Worm (Caenorhabditis elegans) whole organism, L4 larva: Measurements from ENCODE around the gene sqst-2.

Source experiments
- F26F4.8 ChIP-seq: fragments of 200-800 bp; sonication (Bioruptor generic); conservative IDR thresholded peaks from 2 replicates; pipeline ENCODE4 v1.3.6; 2022; ENCODE audit warnings: missing genetic modification characterization, missing compliant biosample characterization
- F37D6.2 ChIP-seq: sonication (generic microtip); optimal IDR thresholded peaks from 2 replicates; lab custom pipeline; 2016; ENCODE audit warnings: mild to moderate bottlenecking, missing genetic modification characterization, missing compliant biosample characterization
- F44E2.7 ChIP-seq: fragments of 200-800 bp; sonication (Bioruptor generic); IDR thresholded peaks from 2 replicates; pipeline ENCODE4 v2.1.2; 2022; ENCODE audit warnings: missing genetic modification characterization, missing compliant biosample characterization
- F49E8.2 ChIP-seq: sonication (generic microtip); optimal IDR thresholded peaks from 2 replicates; lab custom pipeline; 2016; ENCODE audit warnings: missing compliant biosample characterization, mild to moderate bottlenecking, missing genetic modification characterization, borderline replicate concordance
- Y105C5A.15 ChIP-seq: fragments of 200-800 bp; sonication (Bioruptor generic); IDR thresholded peaks from 2 replicates; pipeline ENCODE4 v1.3.6; 2022; ENCODE audit warnings: missing genetic modification characterization, missing compliant biosample characterization
- Y48G9A.11 ChIP-seq: fragments of 200-800 bp; sonication (Bioruptor generic); IDR thresholded peaks from 2 replicates; pipeline ENCODE4 v1.3.6; 2022; ENCODE audit warnings: missing genetic modification reagents, missing genetic modification characterization, missing compliant biosample characterization
- Y5F2A.4 ChIP-seq: fragments of 200-800 bp; sonication (Bioruptor generic); optimal IDR thresholded peaks from 2 replicates; lab custom pipeline; 2018; ENCODE audit warnings: mild to moderate bottlenecking, missing genetic modification characterization, missing compliant biosample characterization
- ZK337.2 ChIP-seq: fragments of 200-800 bp; sonication (Bioruptor generic); IDR thresholded peaks from 2 replicates; pipeline ENCODE4 v1.3.6; 2022; ENCODE audit warnings: missing genetic modification reagents, missing genetic modification characterization, missing compliant biosample characterization
- aha-1 ChIP-seq: fragments of 150-350 bp; peaks from one replicate; lab custom pipeline; 2014; ENCODE audit warnings: missing biosample characterization, missing genetic modification characterization
- aly-2 ChIP-seq: sonication (generic microtip); optimal IDR thresholded peaks from 2 replicates; lab custom pipeline; 2018; ENCODE audit warnings: missing biosample characterization, missing genetic modification characterization
- attf-4 ChIP-seq: sonication (generic microtip); optimal IDR thresholded peaks from 3 replicates; lab custom pipeline; 2017; ENCODE audit warnings: missing biosample characterization, missing genetic modification characterization
- ceh-20 ChIP-seq: fragments of 200-800 bp; sonication (Bioruptor generic); IDR thresholded peaks from 2 replicates; pipeline ENCODE4 v1.3.6; 2022; ENCODE audit warnings: missing genetic modification reagents, missing genetic modification characterization, missing compliant biosample characterization
- ceh-28 ChIP-seq: fragments of 150-350 bp; optimal IDR thresholded peaks from 2 replicates; lab custom pipeline; 2014; ENCODE audit warnings: missing biosample characterization, missing genetic modification reagents, missing genetic modification characterization
- ceh-44 ChIP-seq: fragments of 200-800 bp; sonication (Bioruptor generic); IDR thresholded peaks from 2 replicates; pipeline ENCODE4 v1.3.6; 2022; ENCODE audit warnings: missing genetic modification reagents, missing genetic modification characterization, missing compliant biosample characterization
- ceh-62 ChIP-seq: sonication (generic microtip); optimal IDR thresholded peaks from 2 replicates; lab custom pipeline; 2017; ENCODE audit warnings: missing biosample characterization, missing genetic modification characterization
- ces-1 ChIP-seq: fragments of 150-350 bp; sonication (generic microtip); optimal IDR thresholded peaks from 4 replicates; lab custom pipeline; 2014; ENCODE audit warnings: missing biosample characterization, missing genetic modification reagents, missing genetic modification characterization
- ctbp-1 ChIP-seq: fragments of 200-800 bp; sonication (Bioruptor generic); IDR thresholded peaks from 2 replicates; pipeline ENCODE4 v1.3.6; 2022; ENCODE audit warnings: missing genetic modification reagents, missing genetic modification characterization, missing compliant biosample characterization
- daf-8 ChIP-seq: fragments of 200-800 bp; sonication (Bioruptor generic); IDR thresholded peaks from 2 replicates; pipeline ENCODE4 v1.3.6; 2022; ENCODE audit warnings: missing genetic modification characterization, missing compliant biosample characterization
- dve-1 ChIP-seq: sonication (generic microtip); optimal IDR thresholded peaks from 2 replicates; lab custom pipeline; 2017; ENCODE audit warnings: antibody characterized with exemption, mild to moderate bottlenecking, missing genetic modification characterization, missing compliant biosample characterization; ENCODE audit not compliant: insufficient read depth
- egl-27 ChIP-seq: sonication (generic microtip); optimal IDR thresholded peaks from 3 replicates; lab custom pipeline; 2017; ENCODE audit warnings: missing biosample characterization, missing genetic modification reagents, missing genetic modification characterization
- egl-43 ChIP-seq: fragments of 200-800 bp; sonication (Bioruptor generic); IDR thresholded peaks from 2 replicates; pipeline ENCODE4 v1.3.6; 2022; ENCODE audit warnings: missing genetic modification reagents, missing genetic modification characterization, missing compliant biosample characterization
- fos-1 ChIP-seq: fragments of 150-350 bp; optimal IDR thresholded peaks from 2 replicates; lab custom pipeline; 2014; ENCODE audit warnings: missing biosample characterization, missing genetic modification characterization
- hlh-11 ChIP-seq: fragments of 200-800 bp; sonication (Bioruptor generic); optimal IDR thresholded peaks from 2 replicates; lab custom pipeline; 2018; ENCODE audit warnings: mild to moderate bottlenecking, missing genetic modification characterization, missing compliant biosample characterization
- hlh-30 ChIP-seq: sonication (generic microtip); optimal IDR thresholded peaks from 2 replicates; lab custom pipeline; 2017; ENCODE audit warnings: antibody characterized with exemption, mild to moderate bottlenecking, missing genetic modification characterization, missing compliant biosample characterization; ENCODE audit not compliant: insufficient read depth
- jun-1 ChIP-seq: fragments of 150-350 bp; optimal IDR thresholded peaks from 2 replicates; lab custom pipeline; 2014; ENCODE audit warnings: missing biosample characterization, missing genetic modification reagents, missing genetic modification characterization
- lin-29 ChIP-seq: fragments of 200-800 bp; sonication (Bioruptor generic); IDR thresholded peaks from 2 replicates; pipeline ENCODE4 v1.3.6; 2022; ENCODE audit warnings: missing genetic modification reagents, missing genetic modification characterization, missing compliant biosample characterization
- lin-39 ChIP-seq: fragments of 150-350 bp; optimal IDR thresholded peaks from 2 replicates; lab custom pipeline; 2014; ENCODE audit warnings: missing biosample characterization, missing genetic modification reagents, missing genetic modification characterization
- lir-3 ChIP-seq: sonication (generic microtip); optimal IDR thresholded peaks from 2 replicates; lab custom pipeline; 2016; ENCODE audit warnings: mild to moderate bottlenecking, missing genetic modification characterization, missing compliant biosample characterization
- lsy-2 ChIP-seq, 2 experiments: fragments of 150-350 bp in 1 of 2; sonication (generic microtip) in 1 of 2; optimal IDR thresholded peaks; 2 replicates each; lab custom pipeline; 2014 to 2017; ENCODE audit warnings: missing biosample characterization in 2 of 2, missing genetic modification characterization in 2 of 2
- madf-9 ChIP-seq: fragments of 200-800 bp; sonication (Bioruptor generic); conservative IDR thresholded peaks from 2 replicates; pipeline ENCODE4 v1.3.6; 2022; ENCODE audit warnings: missing genetic modification reagents, missing genetic modification characterization, missing compliant biosample characterization
- mdl-1 ChIP-seq, 2 experiments: fragments of 150-350 bp in 1 of 2; sonication (generic microtip) in 1 of 2; optimal IDR thresholded peaks; 2 replicates each; lab custom pipeline; 2014 to 2017; ENCODE audit warnings: missing biosample characterization in 2 of 2, missing genetic modification characterization in 2 of 2
- mxl-3 ChIP-seq: fragments of 200-800 bp; sonication (Bioruptor generic); optimal IDR thresholded peaks from 2 replicates; lab custom pipeline; 2018; ENCODE audit warnings: mild to moderate bottlenecking, missing genetic modification characterization, missing compliant biosample characterization
- nhr-10 ChIP-seq: fragments of 150-350 bp; optimal IDR thresholded peaks from 2 replicates; lab custom pipeline; 2014; ENCODE audit warnings: missing biosample characterization, missing genetic modification characterization
- nhr-102 ChIP-seq: sonication (generic microtip); optimal IDR thresholded peaks from 2 replicates; lab custom pipeline; 2016; ENCODE audit warnings: mild to moderate bottlenecking, missing genetic modification characterization, moderate library complexity, missing compliant biosample characterization
- nhr-11 ChIP-seq: fragments of 150-350 bp; optimal IDR thresholded peaks from 2 replicates; lab custom pipeline; 2014; ENCODE audit warnings: missing biosample characterization, missing genetic modification characterization
- nhr-25 ChIP-seq: sonication (generic microtip); optimal IDR thresholded peaks from 2 replicates; lab custom pipeline; 2017; ENCODE audit warnings: missing genetic modification characterization, mild to moderate bottlenecking, missing compliant biosample characterization, antibody characterized with exemption, moderate library complexity, borderline replicate concordance; ENCODE audit not compliant: insufficient read depth
- nhr-28 ChIP-seq: fragments of 150-350 bp; optimal IDR thresholded peaks from 2 replicates; lab custom pipeline; 2014; ENCODE audit warnings: missing biosample characterization, missing genetic modification characterization
- nhr-48 ChIP-seq: sonication (generic microtip); optimal IDR thresholded peaks from 2 replicates; lab custom pipeline; 2016; ENCODE audit warnings: mild to moderate bottlenecking, missing genetic modification characterization, missing compliant biosample characterization
- nhr-76 ChIP-seq: fragments of 150-350 bp; optimal IDR thresholded peaks from 2 replicates; lab custom pipeline; 2014; ENCODE audit warnings: missing biosample characterization, missing genetic modification characterization
- php-3 ChIP-seq: fragments of 200-800 bp; sonication (Bioruptor generic); IDR thresholded peaks from 2 replicates; pipeline ENCODE4 v1.3.6; 2022; ENCODE audit warnings: missing genetic modification reagents, missing genetic modification characterization, missing compliant biosample characterization
- pqm-1 ChIP-seq: sonication (generic microtip); optimal IDR thresholded peaks from 2 replicates; lab custom pipeline; 2017; ENCODE audit warnings: missing biosample characterization, missing genetic modification characterization
- set-16 ChIP-seq: fragments of 200-800 bp; sonication (Bioruptor generic); IDR thresholded peaks from 2 replicates; pipeline ENCODE4 v1.3.6; 2022; ENCODE audit warnings: missing genetic modification reagents, missing genetic modification characterization, missing compliant biosample characterization
- skn-1 ChIP-seq: fragments of 150-350 bp; optimal IDR thresholded peaks from 2 replicates; lab custom pipeline; 2014; ENCODE audit warnings: missing biosample characterization, missing genetic modification characterization
- spr-1 ChIP-seq: sonication (generic microtip); optimal IDR thresholded peaks from 2 replicates; lab custom pipeline; 2016; ENCODE audit warnings: mild to moderate bottlenecking, missing genetic modification characterization, missing compliant biosample characterization
- spr-3 ChIP-seq: fragments of 200-800 bp; sonication (Bioruptor generic); optimal IDR thresholded peaks from 2 replicates; lab custom pipeline; 2018; ENCODE audit warnings: mild to moderate bottlenecking, missing genetic modification characterization, missing compliant biosample characterization
- tra-1 ChIP-seq: fragments of 200-800 bp; sonication (Bioruptor generic); IDR thresholded peaks from 2 replicates; pipeline ENCODE4 v1.3.6; 2022; ENCODE audit warnings: missing genetic modification reagents, missing genetic modification characterization, missing compliant biosample characterization
- zfp-2 ChIP-seq: sonication (generic microtip); optimal IDR thresholded peaks from 2 replicates; lab custom pipeline; 2016; ENCODE audit warnings: mild to moderate bottlenecking, missing genetic modification characterization, missing compliant biosample characterization
- zfp-3 ChIP-seq: fragments of 200-800 bp; sonication (Bioruptor generic); conservative IDR thresholded peaks from 2 replicates; pipeline ENCODE4 v1.3.6; 2022; ENCODE audit warnings: missing genetic modification reagents, missing genetic modification characterization, missing compliant biosample characterization
- zip-11 ChIP-seq: fragments of 200-800 bp; sonication (Bioruptor generic); IDR thresholded peaks from 2 replicates; pipeline ENCODE4 v1.3.6; 2022; ENCODE audit warnings: missing genetic modification characterization, missing compliant biosample characterization
- zip-2 ChIP-seq: fragments of 150-350 bp; optimal IDR thresholded peaks from 2 replicates; lab custom pipeline; 2014; ENCODE audit warnings: missing biosample characterization, missing genetic modification characterization

The sqst-2 gene

ce11 chrIV:7316613-7317153 is 12.1 kb downstream of the sqst-2 start, which contains the start of gene F42C5.9 (continued):
- TF ChIP-seq lir-3 (tag; lab: Kevin White, UChicago) (no peak), Y48G9A.11 (GFP tag; lab: Robert Waterston, UW) (no peak; the same call in 1 of the 2 replicates), ceh-44 (0 out of 2 replicates have a peak, but pooled peaks have one; percentile 70), zfp-2 (tag; lab: Kevin White, UChicago) (no peak), daf-8 (GFP tag; lab: Robert Waterston, UW) (no peak), nhr-28 (tag; lab: Kevin White, UChicago) (no peak), madf-9 (GFP tag; lab: Robert Waterston, UW) (no peak), F26F4.8 (GFP tag; lab: Robert Waterston, UW) (no peak), ceh-28 (tag; lab: Kevin White, UChicago) (no peak), F49E8.2 (tag; lab: Kevin White, UChicago) (peak; percentile 78), nhr-11 (no peak), Y5F2A.4 (GFP tag; lab: Kevin White, UChicago) (no peak), nhr-25 (tag; lab: Kevin White, UChicago) (no peak), zfp-3 (GFP tag; lab: Robert Waterston, UW) (no peak), jun-1 (no peak)

- TF ChIP-seq tra-1 (GFP tag; lab: Robert Waterston, UW) (no peak), attf-4 (tag; lab: Kevin White, UChicago) (no peak), spr-1 (tag; lab: Kevin White, UChicago) (no peak), hlh-11 (tag; lab: Kevin White, UChicago) (peak; percentile 68), ctbp-1 (no peak), F44E2.7 (no peak), zip-11 (no peak), ces-1 (GFP tag; lab: Kevin White, UChicago) (no peak), Y5F2A.4 (GFP tag; lab: Kevin White, UChicago) (no peak), ceh-20 (GFP tag; lab: Robert Waterston, UW) (no peak), mxl-3 (GFP tag; lab: Kevin White, UChicago) (no peak), mdl-1 (tag; optimal IDR thresholded peaks at IDR 0.05; lab: Kevin White, UChicago) (no peak), lin-39 (tag; lab: Kevin White, UChicago) (no peak), egl-43 (GFP tag; lab: Robert Waterston, UW) (no peak), F37D6.2 (tag; lab: Kevin White, UChicago) (no peak), fos-1 (tag; lab: Kevin White, UChicago) (no peak), set-16 (no peak), skn-1 (tag; lab: Kevin White, UChicago) (no peak), nhr-10 (tag; lab: Kevin White, UChicago) (no peak), nhr-48 (tag; lab: Kevin White, UChicago) (no peak), Y105C5A.15 (GFP tag; lab: Robert Waterston, UW) (no peak), pqm-1 (tag; lab: Kevin White, UChicago) (peak; percentile 2), nhr-11 (peak; percentile 6), ceh-62 (tag; lab: Kevin White, UChicago) (no peak), lin-29 (GFP tag; lab: Robert Waterston, UW) (no peak), nhr-102 (tag; lab: Kevin White, UChicago) (no peak), nhr-76 (tag; lab: Kevin White, UChicago) (no peak), zip-2 (tag; lab: Kevin White, UChicago) (no peak), ZK337.2 (GFP tag; lab: Robert Waterston, UW) (no peak), spr-3 (no peak), aha-1 (tag; lab: Kevin White, UChicago) (no peak), hlh-30 (tag; lab: Kevin White, UChicago) (peak; percentile 87), egl-27 (tag; lab: Kevin White, UChicago) (no peak), lsy-2 (tag; optimal IDR thresholded peaks at IDR 0.05; lab: Kevin White, UChicago) (peak in 1 of 2 experiments; percentile 79), php-3 (GFP tag; lab: Robert Waterston, UW) (no peak), aly-2 (tag; lab: Kevin White, UChicago) (no peak), F49E8.2 (tag; lab: Kevin White, UChicago) (no peak), nhr-28 (tag; lab: Kevin White, UChicago) (peak; percentile 35), dve-1 (tag; lab: Kevin White, UChicago) (peak; percentile 82)
These were observed 14.8 kb downstream of the sqst-2 start for ce11 chrIV:7313962-7314361.
